Fruit fly (Drosophila melanogaster) whole organism, embryonic: ENCODE data around the gene Prp3.

Experiments
- BEAF-32 ChIP-seq: fragments of 200-800 bp; sonication (Bioruptor generic); optimal IDR thresholded peaks from 3 replicates; lab custom pipeline; 2017; ENCODE audit warnings: missing biosample characterization, missing genetic modification characterization, mild to moderate bottlenecking, moderate library complexity, missing genetic modification reagents
- BtbVII ChIP-seq: fragments of 200-800 bp; sonication (Bioruptor generic); optimal IDR thresholded peaks from 3 replicates; lab custom pipeline; 2017; ENCODE audit warnings: missing biosample characterization, mild to moderate bottlenecking, missing genetic modification characterization
- CG10979 ChIP-seq: fragments of 200-800 bp; sonication (Bioruptor generic); optimal IDR thresholded peaks from 2 replicates; lab custom pipeline; 2018; ENCODE audit warnings: missing biosample characterization, mild to moderate bottlenecking, missing genetic modification characterization, moderate library complexity
- CG12391 ChIP-seq: fragments of 200-800 bp; sonication (Bioruptor generic); optimal IDR thresholded peaks from 3 replicates; lab custom pipeline; 2018; ENCODE audit warnings: missing biosample characterization, mild to moderate bottlenecking, missing genetic modification characterization, moderate library complexity
- CG12659 ChIP-seq: fragments of 200-800 bp; sonication (Bioruptor generic); optimal IDR thresholded peaks from 3 replicates; lab custom pipeline; 2017; ENCODE audit warnings: mild to moderate bottlenecking, missing biosample characterization, missing genetic modification reagents, missing genetic modification characterization
- CG13296 ChIP-seq: fragments of 200-800 bp; sonication (Bioruptor generic); optimal IDR thresholded peaks from 3 replicates; lab custom pipeline; 2018; ENCODE audit warnings: missing biosample characterization, mild to moderate bottlenecking, missing genetic modification characterization
- CG1603 ChIP-seq: fragments of 200-800 bp; sonication (Bioruptor generic); optimal IDR thresholded peaks from 2 replicates; lab custom pipeline; 2019; ENCODE audit warnings: missing biosample characterization, mild to moderate bottlenecking, missing genetic modification characterization, moderate library complexity
- CG16813 ChIP-seq: fragments of 200-800 bp; sonication (Bioruptor generic); IDR thresholded peaks from 3 replicates; pipeline ENCODE4 v1.3.6; 2022; ENCODE audit warnings: missing biosample characterization, missing genetic modification characterization; ENCODE audit not compliant: partially characterized antibody
- CG17568 ChIP-seq: fragments of 200-800 bp; sonication (Bioruptor generic); optimal IDR thresholded peaks from 2 replicates; lab custom pipeline; 2018; ENCODE audit warnings: missing biosample characterization, mild to moderate bottlenecking, missing genetic modification characterization, moderate library complexity
- CG17912 ChIP-seq: fragments of 200-800 bp; sonication (Bioruptor generic); optimal IDR thresholded peaks from 2 replicates; lab custom pipeline; 2018; ENCODE audit warnings: missing biosample characterization, mild to moderate bottlenecking, missing genetic modification characterization
- CG18011 ChIP-seq: fragments of 200-800 bp; sonication (Bioruptor generic); optimal IDR thresholded peaks from 2 replicates; lab custom pipeline; 2017; ENCODE audit warnings: missing biosample characterization, missing genetic modification characterization, mild to moderate bottlenecking, moderate library complexity, missing genotype
- CG2712 ChIP-seq: fragments of 200-800 bp; optimal IDR thresholded peaks from 3 replicates; lab custom pipeline; 2019; ENCODE audit warnings: missing biosample characterization, mild to moderate bottlenecking, missing genetic modification characterization, moderate library complexity
- CG30020 ChIP-seq: fragments of 200-800 bp; optimal IDR thresholded peaks from 2 replicates; lab custom pipeline; 2019; ENCODE audit warnings: missing biosample characterization, mild to moderate bottlenecking, missing genetic modification characterization, moderate library complexity
- CG34376 ChIP-seq: fragments of 200-800 bp; sonication (Bioruptor generic); optimal IDR thresholded peaks from 2 replicates; lab custom pipeline; 2018; ENCODE audit warnings: missing biosample characterization, mild to moderate bottlenecking, missing genetic modification characterization
- CG3995 ChIP-seq: fragments of 200-800 bp; sonication (Bioruptor generic); optimal IDR thresholded peaks from 3 replicates; lab custom pipeline; 2016; ENCODE audit warnings: missing biosample characterization, missing genetic modification characterization
- CG6791 ChIP-seq: fragments of 200-800 bp; sonication (Bioruptor generic); IDR thresholded peaks from 3 replicates; pipeline ENCODE4 v1.3.6; 2022; ENCODE audit warnings: missing biosample characterization, missing genetic modification characterization; ENCODE audit not compliant: partially characterized antibody
- CG6854 ChIP-seq: fragments of 200-800 bp; sonication (Bioruptor generic); optimal IDR thresholded peaks from 3 replicates; lab custom pipeline; 2017; ENCODE audit warnings: missing biosample characterization, mild to moderate bottlenecking, missing genetic modification characterization
- CG8089 ChIP-seq: fragments of 200-800 bp; sonication (Bioruptor generic); optimal IDR thresholded peaks from 3 replicates; lab custom pipeline; 2016; ENCODE audit warnings: missing biosample characterization, missing genetic modification characterization
- CG9437 ChIP-seq: fragments of 200-800 bp; sonication (Bioruptor generic); optimal IDR thresholded peaks from 2 replicates; lab custom pipeline; 2018; ENCODE audit warnings: missing biosample characterization, mild to moderate bottlenecking, missing genetic modification characterization
- Dbx ChIP-seq: fragments of 200-800 bp; sonication (Bioruptor generic); IDR thresholded peaks from 3 replicates; pipeline ENCODE4 v1.3.6; 2022; ENCODE audit warnings: missing biosample characterization, missing genetic modification characterization
- Fer1 ChIP-seq: fragments of 200-800 bp; sonication (Bioruptor generic); optimal IDR thresholded peaks from 2 replicates; lab custom pipeline; 2017; ENCODE audit warnings: missing biosample characterization, mild to moderate bottlenecking, missing genetic modification characterization
- HLHmδ ChIP-seq: fragments of 200-800 bp; sonication (Bioruptor generic); optimal IDR thresholded peaks from 2 replicates; lab custom pipeline; 2018; ENCODE audit warnings: missing biosample characterization, mild to moderate bottlenecking, missing genetic modification characterization, moderate library complexity
- Hr78 ChIP-seq, 2 experiments: fragments of 200-800 bp in 1 of 2; fragments of >200 bp in 1 of 2; sonication (Bioruptor generic) in 1 of 2; optimal IDR thresholded peaks; 2 replicates each; lab custom pipeline; 2017 to 2019; ENCODE audit warnings: missing biosample characterization in 2 of 2, missing genetic modification characterization in 2 of 2, mild to moderate bottlenecking in 1 of 2, moderate library complexity in 1 of 2
- Lhr ChIP-seq: fragments of 200-800 bp; sonication (Bioruptor generic); optimal IDR thresholded peaks from 3 replicates; lab custom pipeline; 2017; ENCODE audit warnings: mild to moderate bottlenecking, missing biosample characterization, missing genetic modification reagents, missing genetic modification characterization
- Max ChIP-seq: fragments of 200-800 bp; sonication (Bioruptor generic); optimal IDR thresholded peaks from 2 replicates; lab custom pipeline; 2016; ENCODE audit warnings: missing biosample characterization, mild to moderate bottlenecking, missing genetic modification characterization
- Myb ChIP-seq: fragments of 200-800 bp; sonication (Bioruptor generic); optimal IDR thresholded peaks from 2 replicates; lab custom pipeline; 2016; ENCODE audit warnings: missing biosample characterization, missing genetic modification characterization
- NC2β ChIP-seq: fragments of 200-800 bp; sonication (Bioruptor generic); optimal IDR thresholded peaks from 2 replicates; lab custom pipeline; 2016; ENCODE audit warnings: missing biosample characterization, missing genetic modification characterization
- Pdp1 ChIP-seq, 2 experiments: fragments of 200-800 bp; sonication (Bioruptor generic); optimal IDR thresholded peaks; 3 replicates each; lab custom pipeline; 2016; ENCODE audit warnings: missing biosample characterization in 2 of 2, missing genetic modification characterization in 2 of 2, mild to moderate bottlenecking in 1 of 2, moderate library complexity in 1 of 2
- Scr ChIP-seq: fragments of 200-800 bp; sonication (Bioruptor generic); IDR thresholded peaks from 2 replicates; pipeline ENCODE4 v1.3.6; 2022; ENCODE audit warnings: missing biosample characterization, missing genetic modification characterization; ENCODE audit not compliant: partially characterized antibody
- Trl ChIP-seq, 3 experiments: fragments of >200 bp in 2 of 3; fragments of 200-800 bp in 1 of 3; sonication (Bioruptor generic) in 1 of 3; optimal IDR thresholded peaks; 2 replicates in 1 of 3; 3 replicates in 2 of 3; lab custom pipeline; 2016 to 2017; ENCODE audit warnings: missing biosample characterization in 1 of 3, missing genetic modification characterization in 1 of 3
- Xrp1 ChIP-seq: fragments of 200-800 bp; sonication (Bioruptor generic); IDR thresholded peaks from 2 replicates; pipeline ENCODE4 v1.3.6; 2022; ENCODE audit warnings: missing biosample characterization, missing genetic modification characterization
- bsh ChIP-seq, 2 experiments: fragments of 200-800 bp; sonication (Bioruptor generic); optimal IDR thresholded peaks; 2 replicates each; lab custom pipeline; 2017 to 2018; ENCODE audit warnings: mild to moderate bottlenecking in 2 of 2, missing biosample characterization in 2 of 2, missing genetic modification characterization in 2 of 2, moderate library complexity in 1 of 2
- caup ChIP-seq: fragments of 200-800 bp; sonication (Bioruptor generic); optimal IDR thresholded peaks from 3 replicates; lab custom pipeline; 2017; ENCODE audit warnings: missing biosample characterization, mild to moderate bottlenecking, missing genetic modification characterization, moderate library complexity; ENCODE audit not compliant: severe bottlenecking
- exex ChIP-seq: fragments of 200-800 bp; sonication (Bioruptor generic); optimal IDR thresholded peaks from 4 replicates; lab custom pipeline; 2018; ENCODE audit warnings: missing biosample characterization, mild to moderate bottlenecking, missing genetic modification characterization, moderate library complexity
- fd64A ChIP-seq: fragments of 200-800 bp; sonication (Bioruptor generic); optimal IDR thresholded peaks from 3 replicates; lab custom pipeline; 2018; ENCODE audit warnings: missing biosample characterization, mild to moderate bottlenecking, missing genetic modification characterization
- fd96Cb ChIP-seq: fragments of 200-800 bp; sonication (Bioruptor generic); optimal IDR thresholded peaks from 2 replicates; lab custom pipeline; 2018; ENCODE audit warnings: missing biosample characterization, mild to moderate bottlenecking, missing genetic modification characterization, moderate library complexity
- gce ChIP-seq: fragments of 200-800 bp; sonication (Bioruptor generic); IDR thresholded peaks from 3 replicates; pipeline ENCODE4 v1.3.6; 2022; ENCODE audit warnings: missing biosample characterization, missing genetic modification characterization
- grau ChIP-seq: fragments of 200-800 bp; optimal IDR thresholded peaks from 3 replicates; lab custom pipeline; 2019; ENCODE audit warnings: missing biosample characterization, mild to moderate bottlenecking, missing genetic modification characterization, moderate library complexity
- grn ChIP-seq: fragments of 200-800 bp; sonication (Bioruptor generic); optimal IDR thresholded peaks from 3 replicates; lab custom pipeline; 2017; ENCODE audit warnings: missing biosample characterization, missing genetic modification characterization
- gsb-n ChIP-seq: fragments of 200-800 bp; sonication (Bioruptor generic); optimal IDR thresholded peaks from 3 replicates; lab custom pipeline; 2018; ENCODE audit warnings: missing biosample characterization, mild to moderate bottlenecking, missing genetic modification characterization
- jumu ChIP-seq: fragments of 200-800 bp; sonication (Bioruptor generic); optimal IDR thresholded peaks from 3 replicates; lab custom pipeline; 2016; ENCODE audit warnings: missing biosample characterization, missing genetic modification characterization
- lilli ChIP-seq: fragments of 200-800 bp; sonication (Bioruptor generic); optimal IDR thresholded peaks from 3 replicates; lab custom pipeline; 2016; ENCODE audit warnings: missing biosample characterization, missing genetic modification characterization
- repo ChIP-seq: fragments of 200-800 bp; sonication (Bioruptor generic); optimal IDR thresholded peaks from 2 replicates; lab custom pipeline; 2016; ENCODE audit warnings: missing biosample characterization, missing genetic modification characterization
- sd ChIP-seq: fragments of 200-800 bp; sonication (Bioruptor generic); optimal IDR thresholded peaks from 3 replicates; lab custom pipeline; 2018; ENCODE audit warnings: missing biosample characterization, mild to moderate bottlenecking, missing genetic modification characterization, moderate library complexity
- ssp ChIP-seq: fragments of 200-800 bp; sonication (Bioruptor generic); IDR thresholded peaks from 2 replicates; pipeline ENCODE4 v1.3.6; 2022; ENCODE audit warnings: missing biosample characterization, missing genetic modification characterization
- sug ChIP-seq: fragments of 200-800 bp; optimal IDR thresholded peaks from 2 replicates; lab custom pipeline; 2019; ENCODE audit warnings: missing biosample characterization, mild to moderate bottlenecking, missing genetic modification characterization, moderate library complexity
- tio ChIP-seq: fragments of 200-800 bp; sonication (Bioruptor generic); optimal IDR thresholded peaks from 2 replicates; lab custom pipeline; 2017; ENCODE audit warnings: missing biosample characterization, missing genetic modification characterization, inconsistent platforms
- trem ChIP-seq: fragments of 200-800 bp; optimal IDR thresholded peaks from 3 replicates; lab custom pipeline; 2019; ENCODE audit warnings: missing biosample characterization, mild to moderate bottlenecking, missing genetic modification characterization, moderate library complexity

Gene Prp3

dm6 chr3L:19861215-19861614 is 48.9 kb upstream of the Prp3 start (continued):
- TF ChIP-seq HLHmδ (GFP tag; lab: Kevin White, UChicago): peak; percentile 18
- no peak for TF ChIP-seq CG9437 (GFP tag; lab: Kevin White, UChicago)
- TF ChIP-seq CG2712: peak; percentile 34
- TF ChIP-seq grn (GFP tag; lab: Kevin White, UChicago): peak; percentile 83
- no peak for TF ChIP-seq NC2β (GFP tag; lab: Kevin White, UChicago)
- no peak for TF ChIP-seq sd (tag; lab: Kevin White, UChicago)
- TF ChIP-seq bsh (GFP tag; optimal IDR thresholded peaks at IDR 0.05; lab: Kevin White, UChicago): peak in 1 of 2 experiments; percentile 11
- peak; percentile 48 for TF ChIP-seq Max
- no peak for TF ChIP-seq gce (GFP tag; lab: Robert Waterston, UW)
- TF ChIP-seq trem (tag; lab: Kevin White, UChicago): peak; percentile 100
- TF ChIP-seq Dbx: 0 out of 3 replicates have a peak, but pooled peaks have one; percentile 26
- peak; percentile 34; the same call in 1 of the 2 replicates for TF ChIP-seq Scr (GFP tag; lab: Robert Waterston, UW)
- TF ChIP-seq CG30020 (tag; lab: Kevin White, UChicago): peak; percentile 4
- peak; percentile 53 for TF ChIP-seq CG1603 (tag; lab: Kevin White, UChicago)
- TF ChIP-seq CG12391 (tag; lab: Kevin White, UChicago): peak; percentile 10
- TF ChIP-seq tio: no peak
- peak; percentile 38 for TF ChIP-seq Fer1
- peak; percentile 39 for TF ChIP-seq BEAF-32 (GFP tag; lab: Kevin White, UChicago)
- peak; percentile 21 for TF ChIP-seq CG6854
- peak; percentile 24 for TF ChIP-seq caup
- TF ChIP-seq grau: peak; percentile 9
- TF ChIP-seq CG12659 (GFP tag; lab: Kevin White, UChicago): peak; percentile 30
- TF ChIP-seq CG17568 (GFP tag; lab: Kevin White, UChicago): no peak
- peak in 1 of 2 experiments; percentile 40 for TF ChIP-seq Pdp1 (GFP tag; optimal IDR thresholded peaks at IDR 0.05; lab: Kevin White, UChicago)
- peak; percentile 11 for TF ChIP-seq gsb-n (tag; lab: Kevin White, UChicago)
- no peak for TF ChIP-seq fd96Cb (tag; lab: Kevin White, UChicago)
- peak; percentile 74 for TF ChIP-seq CG3995 (GFP tag; lab: Kevin White, UChicago)
- TF ChIP-seq CG17912 (GFP tag; lab: Kevin White, UChicago): peak; percentile 41
- peak; percentile 46 for TF ChIP-seq sug
- no peak for TF ChIP-seq fd64A (GFP tag; lab: Kevin White, UChicago)
- no peak for TF ChIP-seq jumu
- peak; percentile 41 for TF ChIP-seq Myb (GFP tag; lab: Kevin White, UChicago)
- peak; percentile 16 for TF ChIP-seq BtbVII (GFP tag; lab: Kevin White, UChicago)
- TF ChIP-seq CG13296 (GFP tag; lab: Kevin White, UChicago): peak; percentile 8
- peak; percentile 31 for TF ChIP-seq CG18011 (GFP tag; lab: Kevin White, UChicago)
- no peak for TF ChIP-seq Trl (optimal IDR thresholded peaks at IDR 0.05; lab: Kevin White, UChicago)
- TF ChIP-seq Trl (GFP tag; optimal IDR thresholded peaks at IDR 0.05; lab: Kevin White, UChicago): no peak
- TF ChIP-seq exex (tag; lab: Kevin White, UChicago): peak; percentile 16
- no peak for TF ChIP-seq Lhr (GFP tag; lab: Kevin White, UChicago)
- peak in 1 of 2 experiments; percentile 22 for TF ChIP-seq Hr78 (GFP tag; optimal IDR thresholded peaks at IDR 0.05; lab: Kevin White, UChicago)
- TF ChIP-seq repo (GFP tag; lab: Kevin White, UChicago): no peak
- TF ChIP-seq CG6791 (GFP tag; lab: Robert Waterston, UW): peak; percentile 43; the same call in 1 of the 3 replicates
- no peak for TF ChIP-seq CG8089 (GFP tag; lab: Kevin White, UChicago)
- no peak for TF ChIP-seq ssp (GFP tag; lab: Robert Waterston, UW)
- peak; percentile 77 for TF ChIP-seq CG34376 (GFP tag; lab: Kevin White, UChicago)
- peak; percentile 32; the same call in 1 of the 3 replicates for TF ChIP-seq CG16813 (GFP tag; lab: Robert Waterston, UW)
- peak; percentile 8 for TF ChIP-seq lilli (GFP tag; lab: Kevin White, UChicago)
- TF ChIP-seq CG10979 (tag; lab: Kevin White, UChicago): peak; percentile 28
- TF ChIP-seq Xrp1: peak; percentile 53
